Fruit fly (Drosophila melanogaster) whole organism, adult: ENCODE results near the gene BBS8.

Experiments
- CG14711 ChIP-seq: fragments of 200-800 bp; sonication (Bioruptor generic); optimal IDR thresholded peaks from 2 replicates; lab custom pipeline; 2018; ENCODE audit warnings: missing biosample characterization, mild to moderate bottlenecking, missing genetic modification characterization, moderate library complexity
- CG1620 ChIP-seq: fragments of 200-800 bp; sonication (Bioruptor generic); optimal IDR thresholded peaks from 2 replicates; lab custom pipeline; 2016; ENCODE audit warnings: missing biosample characterization, missing genetic modification characterization
- CG5204 ChIP-seq: fragments of 200-800 bp; sonication (Bioruptor generic); optimal IDR thresholded peaks from 2 replicates; lab custom pipeline; 2016; ENCODE audit warnings: missing biosample characterization, missing genetic modification characterization
- Clk ChIP-seq: fragments of 200-800 bp; sonication (Bioruptor generic); optimal IDR thresholded peaks from 2 replicates; lab custom pipeline; 2017; ENCODE audit warnings: missing biosample characterization, missing genetic modification characterization
- Hr96 ChIP-seq: fragments of 200-800 bp; sonication (Bioruptor generic); optimal IDR thresholded peaks from 2 replicates; lab custom pipeline; 2016; ENCODE audit warnings: missing biosample characterization, missing genetic modification characterization
- Mnt ChIP-seq: fragments of 200-800 bp; sonication (Bioruptor generic); optimal IDR thresholded peaks from 2 replicates; lab custom pipeline; 2016; ENCODE audit warnings: missing biosample characterization, mild to moderate bottlenecking, missing genetic modification characterization
- ovo ChIP-seq: fragments of 200-800 bp; sonication (Bioruptor generic); optimal IDR thresholded peaks from 2 replicates; lab custom pipeline; 2016; ENCODE audit warnings: missing biosample characterization, missing genetic modification characterization
- pad ChIP-seq: fragments of 200-800 bp; sonication (Bioruptor generic); optimal IDR thresholded peaks from 3 replicates; lab custom pipeline; 2017; ENCODE audit warnings: missing biosample characterization, missing genetic modification characterization, mild to moderate bottlenecking, moderate library complexity, missing genetic modification reagents
- toe ChIP-seq: fragments of 200-800 bp; sonication (Bioruptor generic); optimal IDR thresholded peaks from 2 replicates; lab custom pipeline; 2016; ENCODE audit warnings: missing biosample characterization, missing genetic modification characterization

- TF ChIP-seq CG1620 (GFP tag; lab: Kevin White, UChicago): no peak
- TF ChIP-seq pad (GFP tag; lab: Kevin White, UChicago): no peak
- TF ChIP-seq CG5204 (GFP tag; lab: Kevin White, UChicago): no peak
- no peak for TF ChIP-seq toe (GFP tag; lab: Kevin White, UChicago)
- TF ChIP-seq Clk (GFP tag; lab: Kevin White, UChicago): no peak
- TF ChIP-seq CG14711 (tag; lab: Kevin White, UChicago): no peak
- no peak for TF ChIP-seq Mnt (GFP tag; lab: Kevin White, UChicago)
- TF ChIP-seq Hr96 (GFP tag; lab: Kevin White, UChicago): no peak
- no peak for TF ChIP-seq ovo
Measured at dm6 chr2L:431629-431984, 8.9 kb downstream of the BBS8 start.
